Fruit fly (Drosophila melanogaster): ENCODE measurements around the gene glo.

Gene glo

DNA sequence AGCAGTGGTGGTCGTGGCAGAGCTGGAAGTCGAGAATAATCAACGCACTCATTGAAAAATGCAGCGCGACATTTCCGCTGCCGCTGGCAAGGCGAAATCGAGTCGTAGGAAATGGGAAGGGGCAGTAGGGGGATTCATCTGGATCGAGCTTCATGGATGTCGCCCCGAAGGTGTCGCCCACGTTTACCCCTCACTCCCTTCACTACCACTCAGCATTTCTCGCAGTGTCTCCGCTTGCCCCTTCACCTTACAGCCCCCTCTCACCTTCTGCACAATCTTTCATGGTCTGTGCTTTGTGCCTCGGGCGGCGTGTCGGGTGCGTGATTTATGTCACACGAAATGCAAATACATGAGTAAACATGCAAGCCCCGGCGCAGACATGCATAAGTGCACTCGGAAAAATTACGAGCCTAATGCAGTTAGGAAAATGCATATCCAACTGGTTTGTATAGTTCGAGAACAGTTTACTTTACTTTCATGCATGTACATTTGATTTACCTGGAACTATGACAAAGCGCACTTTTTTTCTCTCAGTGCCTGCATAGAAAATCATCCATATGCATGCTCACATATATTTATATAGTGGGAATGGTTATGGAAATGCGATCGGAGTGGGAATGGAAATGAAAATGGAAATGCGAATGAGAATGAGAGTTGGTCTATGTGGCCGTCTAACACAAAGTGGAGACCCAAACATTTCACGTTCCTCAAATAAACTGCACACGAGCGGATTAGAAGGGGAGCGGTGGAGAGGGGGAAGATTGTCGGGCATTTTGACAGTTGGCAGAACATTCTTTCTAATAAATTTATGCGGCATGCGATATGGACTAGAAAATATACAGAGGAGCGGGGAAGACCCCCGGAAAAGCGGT, 30.4 kb upstream of the glo start (continued):
- TF ChIP-seq CG8765 (GFP tag; IDR thresholded peaks at IDR 0.05) = peak; percentile 35; the same call in 1 of the 2 replicates
- TF ChIP-seq pfk (GFP tag; optimal IDR thresholded peaks at IDR 0.05) = no peak
- no peak for TF ChIP-seq al (GFP tag; IDR thresholded peaks at IDR 0.05)
- TF ChIP-seq CG3726 (GFP tag; IDR thresholded peaks at IDR 0.05) = peak; percentile 80; the same call in 2 of the 3 replicates
- peak; percentile 40 for TF ChIP-seq pros (GFP tag; optimal IDR thresholded peaks at IDR 0.05)
- peak; percentile 89 for TF ChIP-seq CG1647 (GFP tag; optimal IDR thresholded peaks at IDR 0.05)
- TF ChIP-seq Lim3 (GFP tag; IDR thresholded peaks at IDR 0.05) = peak; percentile 82
- peak; percentile 44 for TF ChIP-seq CG6683 (GFP tag; optimal IDR thresholded peaks at IDR 0.05)
- TF ChIP-seq Sry-δ (GFP tag; optimal IDR thresholded peaks at IDR 0.05) = peak; percentile 48
- no peak for TF ChIP-seq ftz-f1 (GFP tag; optimal IDR thresholded peaks at IDR 0.05)
- TF ChIP-seq CG9797 (GFP tag; optimal IDR thresholded peaks at IDR 0.05) = peak; percentile 27
- TF ChIP-seq Elba2 (GFP tag; optimal IDR thresholded peaks at IDR 0.05) = no peak
- TF ChIP-seq zf30C (GFP tag; optimal IDR thresholded peaks at IDR 0.05) = peak; percentile 55
- TF ChIP-seq Scr (GFP tag; IDR thresholded peaks at IDR 0.05; ENCODE audit: partially characterized antibody) = no peak
- no peak for TF ChIP-seq HLHmδ (GFP tag; optimal IDR thresholded peaks at IDR 0.05)
- TF ChIP-seq salm (tag; optimal IDR thresholded peaks at IDR 0.05) = peak; percentile 89
- TF ChIP-seq CG8944 (GFP tag; optimal IDR thresholded peaks at IDR 0.05) = peak; percentile 91
- peak; percentile 91 for TF ChIP-seq peb (GFP tag; IDR thresholded peaks at IDR 0.05)
- peak; percentile 58 for TF ChIP-seq CG12155 (GFP tag; optimal IDR thresholded peaks at IDR 0.05)
- peak; percentile 92 for TF ChIP-seq wor (GFP tag; IDR thresholded peaks at IDR 0.05)
- TF ChIP-seq slp2 (GFP tag; optimal IDR thresholded peaks at IDR 0.05) = peak; percentile 93
- peak; percentile 72 for TF ChIP-seq CG12104 (GFP tag; optimal IDR thresholded peaks at IDR 0.05)
- TF ChIP-seq CG16863 (GFP tag; optimal IDR thresholded peaks at IDR 0.05) = peak; percentile 90
- peak; percentile 55 for TF ChIP-seq HmgZ (tag; optimal IDR thresholded peaks at IDR 0.05)
- no peak for TF ChIP-seq sna (GFP tag; IDR thresholded peaks at IDR 0.05; ENCODE audit: partially characterized antibody)
- TF ChIP-seq gro (GFP tag; optimal IDR thresholded peaks at IDR 0.05) = no peak
- TF ChIP-seq Nf-YC (tag; optimal IDR thresholded peaks at IDR 0.05) = peak; percentile 25
- TF ChIP-seq CG14860 (GFP tag; IDR thresholded peaks at IDR 0.05; ENCODE audit: partially characterized antibody) = no peak
- TF ChIP-seq CG5953 (GFP tag; IDR thresholded peaks at IDR 0.05) = peak; percentile 96
- peak; percentile 11 for TF ChIP-seq YL-1 (GFP tag; optimal IDR thresholded peaks at IDR 0.05)
- TF ChIP-seq CG9817 (tag; optimal IDR thresholded peaks at IDR 0.05) = peak; percentile 66
- TF ChIP-seq CG8359 (GFP tag; optimal IDR thresholded peaks at IDR 0.05; ENCODE audit: borderline replicate concordance) = peak; percentile 78
- TF ChIP-seq nmo (GFP tag; optimal IDR thresholded peaks at IDR 0.05) = peak; percentile 95
- TF ChIP-seq CG11723 (GFP tag; optimal IDR thresholded peaks at IDR 0.05) = peak; percentile 79
- peak; percentile 87 for TF ChIP-seq bab2 (GFP tag; optimal IDR thresholded peaks at IDR 0.05)
- no peak for TF ChIP-seq CG7745 (tag; optimal IDR thresholded peaks at IDR 0.05)
- TF ChIP-seq Bteb2 (GFP tag; optimal IDR thresholded peaks at IDR 0.05) = peak; percentile 63
- peak; percentile 81 for TF ChIP-seq trem (tag; optimal IDR thresholded peaks at IDR 0.05)
- TF ChIP-seq CG2875 (GFP tag; optimal IDR thresholded peaks at IDR 0.05) = peak; percentile 96
- no peak for TF ChIP-seq CG7928 (GFP tag; optimal IDR thresholded peaks at IDR 0.05)
- TF ChIP-seq CG11093 (GFP tag; IDR thresholded peaks at IDR 0.05) = peak; percentile 92
- peak; percentile 77 for TF ChIP-seq Spps (tag; optimal IDR thresholded peaks at IDR 0.05)
- peak; percentile 88 for TF ChIP-seq D19A (tag; optimal IDR thresholded peaks at IDR 0.05)
- no peak for TF ChIP-seq Bgb (GFP tag; IDR thresholded peaks at IDR 0.05; ENCODE audit: partially characterized antibody)
- peak; percentile 92 for TF ChIP-seq Ptx1 (GFP tag; IDR thresholded peaks at IDR 0.05)
- peak; percentile 84 for TF ChIP-seq CG4854 (GFP tag; optimal IDR thresholded peaks at IDR 0.05)
- peak; percentile 97 for TF ChIP-seq zfh1 (GFP tag; IDR thresholded peaks at IDR 0.05)
- TF ChIP-seq CG18764 (GFP tag; optimal IDR thresholded peaks at IDR 0.05) = peak; percentile 88
- peak; percentile 91 for TF ChIP-seq CG4707 (GFP tag; optimal IDR thresholded peaks at IDR 0.05)
